Fruit fly (Drosophila melanogaster) Kc167 (cell line): ENCODE measurements around the gene anchor.

Experiments used
- Myc ChIP-seq: fragments of >200 bp; optimal IDR thresholded peaks from 2 replicates; lab custom pipeline; 2017; ENCODE audit warnings: missing external identifiers
- h ChIP-seq: fragments of >200 bp; optimal IDR thresholded peaks from 3 replicates; lab custom pipeline; 2018; ENCODE audit warnings: missing external identifiers

DNA sequence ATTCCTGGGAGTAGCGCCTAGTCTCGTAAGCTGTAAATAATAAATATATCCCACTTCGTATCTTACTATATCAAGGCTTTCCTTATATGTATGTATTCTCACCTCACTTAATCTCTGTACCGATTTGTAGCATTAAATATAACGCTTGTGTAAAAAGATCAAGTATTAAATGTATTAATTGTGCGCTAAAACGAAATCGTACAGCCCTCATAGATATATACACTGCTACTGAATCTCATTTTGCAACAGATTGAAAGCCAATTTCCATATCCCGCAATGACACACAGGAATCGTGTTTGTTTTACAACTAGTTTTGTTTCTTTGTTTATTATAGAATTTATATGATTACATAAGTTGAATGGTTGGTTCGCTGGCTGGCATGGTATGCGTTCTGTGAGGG is 16.2 kb downstream of the anchor start:
- TF ChIP-seq h (lab: Kevin White, UChicago): no peak
- TF ChIP-seq Myc (lab: Kevin White, UChicago): no peak
